Worm (Caenorhabditis elegans) whole organism, L4/young adult: ENCODE measurements around the gene paqr-1.
"Not testable (repeated sequence)": the region's sequence is repeated elsewhere in the genome, so short reads cannot be mapped to it uniquely, and the experiment has no call there.

Experiments
- W03F9.2 ChIP-seq: fragments of 150-350 bp; optimal IDR thresholded peaks from 2 replicates; lab custom pipeline; 2014; ENCODE audit warnings: missing biosample characterization, missing genetic modification characterization
- dao-5 ChIP-seq: sonication (generic microtip); optimal IDR thresholded peaks from 2 replicates; lab custom pipeline; 2016; ENCODE audit warnings: missing genotype, missing genetic modification characterization, moderate library complexity, missing compliant biosample characterization
- him-1 ChIP-seq: sonication (generic microtip); optimal IDR thresholded peaks from 2 replicates; lab custom pipeline; 2016; ENCODE audit warnings: missing genotype, missing genetic modification reagents, missing genetic modification characterization, missing compliant biosample characterization

The paqr-1 gene

DNA sequence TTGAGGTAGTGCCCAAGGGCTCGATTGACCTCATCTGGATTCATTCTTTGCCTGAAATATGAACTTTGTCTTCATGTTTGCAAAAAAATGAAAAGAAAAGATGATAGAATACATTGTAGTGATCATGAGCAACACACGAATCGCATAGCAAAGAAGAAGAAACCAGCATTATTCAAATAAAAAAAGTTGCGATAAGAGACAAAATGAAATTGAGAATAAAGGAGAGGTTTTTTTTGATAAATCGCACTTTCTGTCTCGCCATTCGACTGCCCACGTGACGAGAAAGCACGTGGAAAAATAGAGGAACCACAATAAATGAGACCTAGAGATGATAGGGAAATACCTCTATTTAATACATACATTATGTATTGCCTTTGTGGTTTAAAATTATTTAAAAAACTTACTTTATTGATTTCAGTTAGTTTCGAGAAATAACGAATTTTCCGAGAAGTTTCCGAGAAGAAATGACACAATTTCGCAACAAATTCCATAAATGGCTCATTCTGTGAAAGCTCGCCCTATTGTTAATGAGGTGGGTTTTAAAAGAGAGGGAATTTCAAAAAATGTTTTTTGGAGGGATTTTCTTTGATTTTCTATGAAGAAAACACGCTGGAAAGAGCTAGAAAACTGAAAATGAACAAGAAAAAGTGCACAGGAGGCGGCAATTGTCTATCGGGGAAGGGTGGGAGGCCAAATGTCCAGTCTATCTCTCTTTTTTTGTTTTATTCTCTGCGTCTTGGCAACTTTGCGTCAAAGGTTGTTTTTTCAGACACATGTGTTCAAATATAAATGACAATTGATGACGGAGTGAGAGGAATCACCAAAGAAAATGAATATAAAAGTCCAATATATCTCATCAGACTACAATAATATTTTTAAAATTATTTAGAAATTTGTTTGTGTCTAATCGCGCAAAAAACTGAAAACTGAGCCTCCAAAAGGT, at the start of gene paqr-1:
Gene paqr-1 (minus strand): TSS at position 51 of the 943 bp plus-strand sequence.
- TF ChIP-seq dao-5 (tag; lab: Kevin White, UChicago) (no peak), W03F9.2 (tag; lab: Kevin White, UChicago) (no peak), him-1 (tag; lab: Kevin White, UChicago) (no peak)

DNA sequence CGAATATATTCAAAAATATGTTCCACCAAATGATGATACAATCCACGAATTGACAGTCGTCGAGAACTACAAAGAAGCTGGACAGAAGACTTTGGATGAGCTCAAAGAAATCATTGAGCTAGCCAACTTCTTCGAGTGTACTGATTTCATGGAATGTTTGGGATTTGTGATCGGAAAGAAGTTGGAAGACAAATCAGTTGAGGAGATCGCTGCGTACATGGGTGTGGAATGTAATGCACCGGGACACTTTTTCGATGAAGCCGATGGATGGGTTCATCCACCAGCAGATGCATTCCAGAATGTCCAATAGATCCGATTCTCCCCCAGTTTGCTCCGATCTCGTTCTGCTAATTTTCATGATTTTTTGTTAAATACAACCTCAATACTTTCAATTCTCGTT, 48.3 kb upstream of the paqr-1 start:
- TF ChIP-seq dao-5 (tag; lab: Kevin White, UChicago) (no peak), W03F9.2 (tag; lab: Kevin White, UChicago) (no peak), him-1 (tag; lab: Kevin White, UChicago) (no peak)

DNA sequence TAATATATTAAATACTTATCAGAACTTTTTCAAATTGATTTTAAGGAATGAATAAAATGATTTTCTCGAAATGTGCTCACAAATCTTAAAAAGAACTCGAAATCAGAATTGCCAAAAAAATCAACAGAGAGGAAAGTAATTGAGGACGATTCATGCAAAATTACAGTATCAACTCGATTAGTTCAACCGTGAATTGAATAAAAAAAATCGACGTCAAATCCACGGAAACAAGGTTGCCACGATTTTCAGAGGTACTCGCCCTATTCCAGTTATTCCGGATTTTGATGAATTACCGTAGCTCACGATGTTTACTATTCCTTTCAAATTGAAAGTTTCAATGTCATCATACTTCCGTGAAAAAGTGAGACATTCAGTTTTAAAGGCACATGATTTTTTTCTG, 47.1 kb upstream of the paqr-1 start, which contains the start of gene F15B10.3:
Gene F15B10.3 (plus strand): TSS at position 301 of the 400 bp plus-strand sequence.
- TF ChIP-seq dao-5 (tag; lab: Kevin White, UChicago) = no peak
- no peak for TF ChIP-seq him-1 (tag; lab: Kevin White, UChicago)

DNA sequence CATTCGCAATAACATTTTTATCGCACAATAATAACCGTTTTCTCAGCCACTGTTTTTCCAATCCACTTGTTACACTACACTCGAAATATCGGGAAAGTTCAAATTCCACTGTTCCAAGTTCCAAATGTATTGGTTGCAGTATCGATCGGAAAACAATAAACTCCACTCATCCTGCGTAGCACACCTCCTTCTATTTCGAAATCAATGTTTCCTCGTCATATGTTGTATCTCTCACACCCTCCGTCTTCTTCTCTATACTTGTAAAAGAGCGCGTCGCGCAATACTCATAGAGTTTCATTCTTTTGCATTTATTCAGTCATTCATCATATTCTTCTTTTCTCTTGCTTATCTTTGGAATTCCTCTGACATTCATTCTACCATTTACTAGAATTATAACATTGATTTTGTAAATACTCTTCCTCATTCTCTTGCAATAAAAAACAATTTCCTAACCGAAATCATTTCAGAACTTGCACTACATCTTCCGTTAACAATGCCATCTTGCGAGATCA, 46.0 kb upstream of the paqr-1 start, which contains the start of gene sup-36:
Gene sup-36 (plus strand): TSS at position 462 of the 512 bp plus-strand sequence.
- no peak for TF ChIP-seq him-1 (tag; lab: Kevin White, UChicago)
- TF ChIP-seq W03F9.2 (tag; lab: Kevin White, UChicago) = no peak
- TF ChIP-seq dao-5 (tag; lab: Kevin White, UChicago) = no peak

DNA sequence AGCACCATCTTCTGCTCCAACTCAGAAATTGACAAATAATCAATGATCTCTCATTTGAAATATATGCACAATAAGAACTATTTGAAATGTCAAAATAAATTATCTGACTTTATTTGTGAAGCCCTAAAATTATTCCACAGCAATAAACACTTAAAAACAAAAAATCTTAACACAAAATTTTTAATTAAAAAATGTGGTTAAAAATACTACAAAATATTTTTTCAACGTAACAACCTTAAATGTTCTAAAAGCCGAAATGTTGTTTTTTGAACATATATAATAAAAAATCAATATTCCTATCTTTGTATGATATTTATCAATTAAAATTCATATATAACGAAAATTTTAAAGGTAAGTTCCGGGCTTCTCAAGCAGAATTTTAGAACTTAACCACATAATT, 44.2 kb upstream of the paqr-1 start, which contains the start of gene F38A5.8:
Gene F38A5.8 (plus strand): TSS at position 301 of the 400 bp plus-strand sequence.
- TF ChIP-seq dao-5 (tag; lab: Kevin White, UChicago) = no peak
- no peak for TF ChIP-seq W03F9.2 (tag; lab: Kevin White, UChicago)
- no peak for TF ChIP-seq him-1 (tag; lab: Kevin White, UChicago)

DNA sequence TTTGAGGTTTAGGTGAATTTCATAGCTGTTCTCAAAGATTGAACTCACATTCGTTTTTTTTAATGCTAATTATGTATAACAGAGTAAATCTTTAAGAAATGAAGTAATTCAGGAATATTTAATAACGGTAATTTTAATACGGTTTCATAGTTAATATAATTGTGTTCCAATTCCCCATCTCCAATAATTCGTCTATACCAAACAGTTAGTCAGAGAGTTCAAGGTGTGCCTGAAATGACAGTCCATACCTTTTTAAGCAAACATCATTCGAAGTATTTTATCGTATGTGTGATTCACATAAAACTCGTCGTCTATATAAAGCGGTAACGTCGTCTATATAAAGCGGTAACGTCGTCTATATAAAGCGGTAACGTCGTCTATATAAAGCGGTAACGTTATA, 43.5 kb upstream of the paqr-1 start, which contains the start of gene nspb-5:
Gene nspb-5 (plus strand): TSS at position 301 of the 400 bp plus-strand sequence.
- not testable (repeated sequence) for TF ChIP-seq him-1, W03F9.2, dao-5 (tag; lab: Kevin White, UChicago)

DNA sequence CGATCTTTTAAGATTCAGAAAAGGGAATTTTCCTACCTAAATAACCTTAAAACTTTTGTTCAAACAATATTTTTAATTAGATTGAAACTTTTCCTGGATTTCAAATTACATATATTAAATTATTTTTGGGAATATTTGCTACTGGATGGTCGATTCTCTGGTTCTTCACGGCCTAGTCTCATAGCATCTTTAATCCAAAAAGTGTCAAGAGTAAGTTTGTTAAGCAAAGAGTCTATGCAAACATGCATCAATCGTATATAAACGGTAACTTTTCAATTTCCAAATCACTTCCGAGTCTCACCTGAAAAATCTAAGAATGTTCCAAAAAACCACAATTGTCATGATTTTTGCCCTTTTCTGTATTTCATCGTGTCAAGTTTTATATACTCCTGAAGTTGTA, 42.7 kb upstream of the paqr-1 start, which contains the start of gene nspb-4:
Gene nspb-4 (plus strand): TSS at position 301 of the 400 bp plus-strand sequence.
- not testable (repeated sequence) for TF ChIP-seq dao-5, W03F9.2, him-1 (tag; lab: Kevin White, UChicago)

DNA sequence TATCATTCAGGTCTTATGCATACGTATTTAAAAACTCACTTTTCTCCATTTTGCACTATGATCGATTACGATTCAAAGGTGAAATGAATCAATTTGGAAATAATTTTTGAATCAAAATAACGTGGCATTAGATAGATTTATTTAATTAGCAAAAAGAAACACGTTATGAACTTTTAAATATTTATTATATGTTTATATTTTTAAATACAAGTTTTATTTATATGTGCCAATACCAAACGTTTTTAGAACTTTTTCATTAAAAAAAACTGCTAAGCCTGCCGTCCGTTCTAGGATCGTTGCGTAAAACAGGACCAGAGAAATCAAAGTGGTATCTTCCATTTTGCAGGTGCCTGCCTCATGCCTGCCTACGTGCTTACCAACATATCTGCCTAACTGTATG, 42.1 kb upstream of the paqr-1 start, which contains the start of gene F38A5.6:
Gene F38A5.6 (minus strand): TSS at position 101 of the 400 bp plus-strand sequence.
- no peak for TF ChIP-seq dao-5 (tag; lab: Kevin White, UChicago)
- TF ChIP-seq him-1 (tag; lab: Kevin White, UChicago) = no peak
- no peak for TF ChIP-seq W03F9.2 (tag; lab: Kevin White, UChicago)

DNA sequence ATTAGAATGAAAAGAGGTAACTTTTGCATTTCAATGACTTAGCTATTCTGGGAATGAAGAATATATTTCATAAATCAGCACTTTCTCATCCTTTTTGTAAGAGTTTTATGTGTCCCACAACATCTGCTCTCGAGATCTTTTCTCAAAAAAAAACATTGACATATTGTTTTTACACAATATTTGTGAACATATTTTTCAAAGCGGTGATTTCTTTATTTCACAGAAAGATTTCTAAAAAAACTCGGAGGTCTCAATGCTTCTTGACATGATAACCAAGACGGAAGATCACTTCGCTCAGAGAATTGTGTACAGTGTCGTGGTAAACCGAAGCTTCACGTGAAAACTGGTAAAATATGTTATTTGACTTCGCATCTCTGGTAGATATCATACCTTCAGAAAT, 40.7 kb upstream of the paqr-1 start, which contains the start of gene F38A5.22:
Gene F38A5.22 (minus strand): TSS at position 29 of the 400 bp plus-strand sequence.
- TF ChIP-seq dao-5 (tag; lab: Kevin White, UChicago) (no peak), him-1 (tag; lab: Kevin White, UChicago) (no peak), W03F9.2 (tag; lab: Kevin White, UChicago) (no peak)

DNA sequence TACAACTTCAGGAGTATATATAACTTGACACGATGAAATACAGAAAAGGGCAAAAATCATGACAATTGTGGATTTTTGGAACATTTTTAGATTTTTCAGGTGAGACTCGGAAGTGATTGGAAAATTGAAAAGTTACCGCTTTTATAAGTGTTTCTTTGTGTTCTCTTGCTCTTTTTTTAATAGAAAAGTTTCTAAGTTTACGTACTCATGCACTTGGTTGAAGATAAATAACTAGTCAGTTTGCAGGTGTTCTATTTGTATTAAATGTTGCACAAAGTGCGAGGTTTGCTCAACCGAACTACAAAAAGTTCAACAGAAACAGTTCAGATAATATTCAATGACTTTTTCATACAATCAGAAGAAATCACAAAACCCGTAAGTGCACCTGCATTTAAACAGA, 39.6 kb upstream of the paqr-1 start, which contains the start of gene nspb-3:
Gene nspb-3 (minus strand): TSS at position 101 of the 400 bp plus-strand sequence.
- TF ChIP-seq W03F9.2, dao-5, him-1 (tag; lab: Kevin White, UChicago): not testable (repeated sequence)

DNA sequence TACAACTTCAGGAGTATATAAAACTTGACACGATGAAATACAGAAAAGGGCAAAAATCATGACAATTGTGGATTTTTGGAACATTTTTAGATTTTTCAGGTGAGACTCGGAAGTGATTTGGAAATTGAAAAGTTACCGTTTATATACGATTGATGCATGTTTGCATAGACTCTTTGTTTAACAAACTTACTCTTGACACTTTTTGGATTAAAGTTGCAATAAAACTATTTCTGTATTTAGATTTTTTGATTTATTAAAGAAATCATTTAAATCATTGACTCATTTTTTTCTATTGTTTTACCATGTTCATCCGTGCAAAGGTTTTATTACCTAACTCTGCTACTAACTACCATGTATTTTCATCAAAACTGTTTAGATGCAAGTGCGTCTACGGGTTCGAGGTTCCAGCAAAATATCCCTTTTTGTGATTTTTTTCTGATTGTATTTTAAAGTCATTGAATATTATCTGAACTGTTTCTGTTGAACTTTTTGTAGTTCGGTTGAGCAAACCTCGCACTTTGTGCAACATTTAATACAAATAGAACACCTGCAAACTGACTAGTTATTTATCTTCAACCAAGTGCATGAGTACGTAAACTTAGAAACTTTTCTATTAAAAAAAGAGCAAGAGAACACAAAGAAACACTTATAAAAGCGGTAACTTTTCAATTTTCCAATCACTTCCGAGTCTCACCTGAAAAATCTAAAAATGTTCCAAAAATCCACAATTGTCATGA, 35.9 kb upstream of the paqr-1 start, which contains the start of the genes nspb-1 and nspb-2:
Gene nspb-1 (minus strand): TSS at position 101 of the 737 bp plus-strand sequence.
Gene nspb-2 (plus strand): TSS at position 687 of the 737 bp plus-strand sequence.
- not testable (repeated sequence) for TF ChIP-seq W03F9.2, him-1, dao-5 (tag; lab: Kevin White, UChicago)

DNA sequence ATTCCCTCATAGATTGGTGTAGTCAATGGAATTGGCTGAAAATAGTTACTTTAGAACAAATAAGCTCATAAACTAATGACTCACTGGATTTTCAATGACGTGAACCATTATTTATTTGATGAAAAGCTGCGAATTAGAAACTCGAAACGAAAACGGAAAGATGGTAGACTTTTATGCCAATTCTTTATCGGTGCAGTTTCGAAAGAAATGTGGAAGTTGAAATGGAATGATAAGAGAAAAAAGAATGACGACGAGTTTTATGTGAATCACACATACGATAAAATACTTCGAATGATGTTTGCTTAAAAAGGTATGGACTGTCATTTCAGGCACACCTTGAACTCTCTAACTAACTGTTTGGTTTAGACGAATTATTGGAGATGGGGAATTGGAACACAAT, 34.8 kb upstream of the paqr-1 start, which contains the start of the genes lec-11 and irld-7:
Gene lec-11 (minus strand): TSS at position 126 of the 400 bp plus-strand sequence.
Gene irld-7 (plus strand): TSS at position 332 of the 400 bp plus-strand sequence.
- TF ChIP-seq dao-5 (tag; lab: Kevin White, UChicago) = no peak
